Worm (Caenorhabditis elegans) whole organism, L3 larva: ENCODE data around the gene E02H4.4.

Experiments
- ZK546.5 ChIP-seq: sonication (generic microtip); optimal IDR thresholded peaks from 2 replicates; lab custom pipeline; 2017; ENCODE audit warnings: missing biosample characterization, missing genetic modification characterization
- fkh-10 ChIP-seq: sonication (generic microtip); optimal IDR thresholded peaks from 2 replicates; lab custom pipeline; 2017; ENCODE audit warnings: missing biosample characterization, missing genetic modification reagents, missing genetic modification characterization
- fos-1 ChIP-seq: fragments of 150-350 bp; optimal IDR thresholded peaks from 2 replicates; lab custom pipeline; 2014; ENCODE audit warnings: missing biosample characterization, missing genetic modification characterization
- lin-39 ChIP-seq: fragments of 150-350 bp; optimal IDR thresholded peaks from 2 replicates; lab custom pipeline; 2018; ENCODE audit warnings: missing biosample characterization, missing genetic modification reagents, missing genetic modification characterization
- mdl-1 ChIP-seq: fragments of 150-350 bp; optimal IDR thresholded peaks from 2 replicates; lab custom pipeline; 2014; ENCODE audit warnings: missing biosample characterization, missing genetic modification characterization
- nhr-77 ChIP-seq: fragments of 150-350 bp; optimal IDR thresholded peaks from 2 replicates; lab custom pipeline; 2014; ENCODE audit warnings: missing biosample characterization, missing genetic modification characterization
- pha-4 ChIP-seq: fragments of 150-350 bp; optimal IDR thresholded peaks from 2 replicates; lab custom pipeline; 2014; ENCODE audit warnings: missing biosample characterization, missing genetic modification reagents, missing genetic modification characterization
- skn-1 ChIP-seq: fragments of 150-350 bp; optimal IDR thresholded peaks from 2 replicates; lab custom pipeline; 2014; ENCODE audit warnings: missing biosample characterization, missing genetic modification characterization
- zag-1 ChIP-seq: fragments of 150-350 bp; optimal IDR thresholded peaks from 2 replicates; lab custom pipeline; 2014; ENCODE audit warnings: missing biosample characterization, missing genetic modification characterization
- ztf-11 ChIP-seq: fragments of 150-350 bp; optimal IDR thresholded peaks from 2 replicates; lab custom pipeline; 2014; ENCODE audit warnings: missing biosample characterization, missing genetic modification characterization

ce11 chrX:14311583-14311982 is 53.8 kb downstream of the E02H4.4 start, which contains the start of gene mgrn-1:
- TF ChIP-seq skn-1 (tag; lab: Kevin White, UChicago): no peak
- TF ChIP-seq nhr-77 (tag; lab: Kevin White, UChicago): no peak
- TF ChIP-seq lin-39 (tag; lab: Kevin White, UChicago): no peak
- no peak for TF ChIP-seq pha-4
- TF ChIP-seq fos-1 (tag; lab: Kevin White, UChicago): no peak
- TF ChIP-seq fkh-10: no peak
- TF ChIP-seq mdl-1 (tag; lab: Kevin White, UChicago): no peak
- no peak for TF ChIP-seq ztf-11 (tag; lab: Kevin White, UChicago)
- TF ChIP-seq zag-1: no peak
- TF ChIP-seq ZK546.5: no peak
